Fruit fly (Drosophila melanogaster) whole organism, embryonic: ENCODE results near the gene Hr4.

ENCODE experiments used
- B-H1 ChIP-seq: fragments of 200-800 bp; sonication (Bioruptor generic); IDR thresholded peaks from 3 replicates; pipeline ENCODE4 v1.3.6; 2022; ENCODE audit warnings: missing biosample characterization, missing genetic modification characterization
- Bgb ChIP-seq: fragments of 200-800 bp; sonication (Bioruptor generic); IDR thresholded peaks from 2 replicates; pipeline ENCODE4 v1.3.6; 2022; ENCODE audit warnings: missing biosample characterization, missing genetic modification characterization; ENCODE audit not compliant: partially characterized antibody
- CG11247 ChIP-seq: fragments of 200-800 bp; sonication (Bioruptor generic); IDR thresholded peaks from 2 replicates; pipeline ENCODE4 v1.3.6; 2022; ENCODE audit warnings: missing biosample characterization, missing genetic modification characterization
- CG11456 ChIP-seq: fragments of 200-800 bp; sonication (Bioruptor generic); IDR thresholded peaks from 3 replicates; pipeline ENCODE4 v1.3.6; 2022; ENCODE audit warnings: missing biosample characterization, missing genetic modification characterization
- CG12219 ChIP-seq: fragments of 200-800 bp; sonication (Bioruptor generic); optimal IDR thresholded peaks from 3 replicates; lab custom pipeline; 2018; ENCODE audit warnings: missing biosample characterization, mild to moderate bottlenecking, missing genetic modification characterization
- CG13424 ChIP-seq: fragments of 200-800 bp; sonication (Bioruptor generic); optimal IDR thresholded peaks from 2 replicates; lab custom pipeline; 2019; ENCODE audit warnings: missing biosample characterization, mild to moderate bottlenecking, missing genetic modification characterization, moderate library complexity
- CG14014 ChIP-seq: fragments of 200-800 bp; sonication (Bioruptor generic); IDR thresholded peaks from 2 replicates; pipeline ENCODE4 v1.3.6; 2022; ENCODE audit warnings: missing biosample characterization, missing genetic modification characterization
- CG14050 ChIP-seq: fragments of 200-800 bp; sonication (Bioruptor generic); IDR thresholded peaks from 3 replicates; pipeline ENCODE4 v1.3.6; 2022; ENCODE audit warnings: missing biosample characterization, missing genetic modification characterization
- CG15514 ChIP-seq: fragments of 200-800 bp; sonication (Bioruptor generic); optimal IDR thresholded peaks from 3 replicates; lab custom pipeline; 2017; ENCODE audit warnings: missing biosample characterization, missing genetic modification characterization, mild to moderate bottlenecking, moderate library complexity, missing genetic modification reagents
- CG18476 ChIP-seq: fragments of 200-800 bp; sonication (Bioruptor generic); optimal IDR thresholded peaks from 2 replicates; lab custom pipeline; 2016; ENCODE audit warnings: missing biosample characterization, mild to moderate bottlenecking, missing genetic modification characterization
- CG18619 ChIP-seq: fragments of 200-800 bp; sonication (Bioruptor generic); optimal IDR thresholded peaks from 3 replicates; lab custom pipeline; 2017; ENCODE audit warnings: missing biosample characterization, mild to moderate bottlenecking, missing genetic modification characterization
- CG2120 ChIP-seq: fragments of 200-800 bp; sonication (Bioruptor generic); optimal IDR thresholded peaks from 3 replicates; lab custom pipeline; 2016; ENCODE audit warnings: missing biosample characterization, missing genetic modification characterization
- CG2875 ChIP-seq: fragments of 200-800 bp; sonication (Bioruptor generic); optimal IDR thresholded peaks from 2 replicates; lab custom pipeline; 2017; ENCODE audit warnings: missing biosample characterization, mild to moderate bottlenecking, missing genetic modification characterization, missing genetic modification reagents
- CG31365 ChIP-seq: fragments of 200-800 bp; sonication (Bioruptor generic); optimal IDR thresholded peaks from 2 replicates; lab custom pipeline; 2018; ENCODE audit warnings: missing biosample characterization, mild to moderate bottlenecking, missing genetic modification characterization
- CG32767 ChIP-seq: fragments of 200-800 bp; sonication (Bioruptor generic); IDR thresholded peaks from 2 replicates; pipeline ENCODE4 v1.3.6; 2022; ENCODE audit warnings: missing biosample characterization, missing genetic modification characterization
- CG34224 ChIP-seq: fragments of 200-800 bp; sonication (Bioruptor generic); IDR thresholded peaks from 3 replicates; pipeline ENCODE4 v1.3.6; 2022; ENCODE audit warnings: missing biosample characterization, missing genetic modification characterization; ENCODE audit not compliant: partially characterized antibody
- CG6791 ChIP-seq: fragments of 200-800 bp; sonication (Bioruptor generic); IDR thresholded peaks from 3 replicates; pipeline ENCODE4 v1.3.6; 2022; ENCODE audit warnings: missing biosample characterization, missing genetic modification characterization; ENCODE audit not compliant: partially characterized antibody
- CG7745 ChIP-seq: fragments of 200-800 bp; sonication (Bioruptor generic); optimal IDR thresholded peaks from 2 replicates; lab custom pipeline; 2018; ENCODE audit warnings: missing biosample characterization, mild to moderate bottlenecking, missing genetic modification characterization, moderate library complexity
- CG8388 ChIP-seq: fragments of 200-800 bp; sonication (Bioruptor generic); optimal IDR thresholded peaks from 2 replicates; lab custom pipeline; 2019; ENCODE audit warnings: missing biosample characterization, mild to moderate bottlenecking, missing genetic modification characterization, moderate library complexity
- CkIIα-i1 ChIP-seq: fragments of 200-800 bp; sonication (Bioruptor generic); IDR thresholded peaks from 2 replicates; pipeline ENCODE4 v1.3.6; 2022; ENCODE audit warnings: missing biosample characterization, missing genetic modification characterization
- CoRest ChIP-seq: fragments of 200-800 bp; sonication (Bioruptor generic); optimal IDR thresholded peaks from 3 replicates; lab custom pipeline; 2018; ENCODE audit warnings: missing biosample characterization, mild to moderate bottlenecking, missing genetic modification characterization, moderate library complexity
- Doc3 ChIP-seq: fragments of 200-800 bp; sonication (Bioruptor generic); IDR thresholded peaks from 3 replicates; pipeline ENCODE4 v1.3.6; 2022; ENCODE audit warnings: missing biosample characterization, missing genetic modification characterization; ENCODE audit not compliant: partially characterized antibody
- Dref ChIP-seq: fragments of 200-800 bp; sonication (Bioruptor generic); IDR thresholded peaks from 2 replicates; pipeline ENCODE4 v1.3.6; 2022; ENCODE audit warnings: missing biosample characterization, missing genetic modification characterization
- HmgD ChIP-seq: fragments of 200-800 bp; sonication (Bioruptor generic); optimal IDR thresholded peaks from 3 replicates; lab custom pipeline; 2016; ENCODE audit warnings: missing biosample characterization, missing genetic modification characterization
- NK7.1 ChIP-seq: fragments of 200-800 bp; sonication (Bioruptor generic); optimal IDR thresholded peaks from 3 replicates; lab custom pipeline; 2016; ENCODE audit warnings: missing biosample characterization, missing genetic modification characterization
- Sin3A ChIP-seq: fragments of >200 bp; optimal IDR thresholded peaks from 2 replicates; lab custom pipeline; 2018
- Spps ChIP-seq: fragments of 200-800 bp; sonication (Bioruptor generic); optimal IDR thresholded peaks from 2 replicates; lab custom pipeline; 2018; ENCODE audit warnings: missing biosample characterization, mild to moderate bottlenecking, missing genetic modification characterization
- Stat92E ChIP-seq, 3 experiments: fragments of >200 bp in 2 of 3; fragments of 200-800 bp in 1 of 3; sonication (Bioruptor generic) in 1 of 3; optimal IDR thresholded peaks; 2 replicates each; lab custom pipeline; 2017 to 2019; ENCODE audit warnings: missing biosample characterization in 3 of 3, missing genetic modification characterization in 3 of 3, mild to moderate bottlenecking in 1 of 3, moderate library complexity in 1 of 3
- Trl ChIP-seq, 3 experiments: fragments of >200 bp in 2 of 3; fragments of 200-800 bp in 1 of 3; sonication (Bioruptor generic) in 1 of 3; optimal IDR thresholded peaks; 2 replicates in 1 of 3; 3 replicates in 2 of 3; lab custom pipeline; 2016 to 2017; ENCODE audit warnings: missing biosample characterization in 1 of 3, missing genetic modification characterization in 1 of 3
- ato ChIP-seq: fragments of 200-800 bp; sonication (Bioruptor generic); IDR thresholded peaks from 2 replicates; pipeline ENCODE4 v1.3.6; 2022; ENCODE audit warnings: missing biosample characterization, missing genetic modification characterization; ENCODE audit not compliant: partially characterized antibody
- da ChIP-seq: fragments of 200-800 bp; sonication (Bioruptor generic); optimal IDR thresholded peaks from 2 replicates; lab custom pipeline; 2016; ENCODE audit warnings: missing biosample characterization, missing genetic modification characterization
- dm ChIP-seq: fragments of 200-800 bp; sonication (Bioruptor generic); optimal IDR thresholded peaks from 3 replicates; lab custom pipeline; 2016; ENCODE audit warnings: missing biosample characterization, missing genetic modification characterization
- dysf ChIP-seq: fragments of 200-800 bp; sonication (Bioruptor generic); IDR thresholded peaks from 3 replicates; pipeline ENCODE4 v1.3.6; 2022; ENCODE audit warnings: missing biosample characterization, missing genetic modification characterization
- ems ChIP-seq: fragments of 200-800 bp; sonication (Bioruptor generic); optimal IDR thresholded peaks from 3 replicates; lab custom pipeline; 2016; ENCODE audit warnings: missing biosample characterization, missing genetic modification characterization
- esg ChIP-seq: fragments of 200-800 bp; sonication (Bioruptor generic); conservative IDR thresholded peaks from 2 replicates; pipeline ENCODE4 v1.3.6; 2022; ENCODE audit warnings: missing biosample characterization, missing genetic modification characterization
- ftz-f1 ChIP-seq: fragments of 200-800 bp; sonication (Bioruptor generic); optimal IDR thresholded peaks from 2 replicates; lab custom pipeline; 2016; ENCODE audit warnings: missing biosample characterization, missing genetic modification characterization
- gt ChIP-seq: fragments of 200-800 bp; sonication (Bioruptor generic); IDR thresholded peaks from 2 replicates; pipeline ENCODE4 v1.3.6; 2022; ENCODE audit warnings: missing biosample characterization, missing genetic modification characterization
- hth ChIP-seq: fragments of >200 bp; optimal IDR thresholded peaks from 2 replicates; lab custom pipeline; 2017; ENCODE audit warnings: inconsistent platforms
- insv ChIP-seq, 2 experiments: fragments of 200-800 bp; sonication (Bioruptor generic); optimal IDR thresholded peaks; 3 replicates each; lab custom pipeline; 2016 to 2018; ENCODE audit warnings: missing biosample characterization in 2 of 2, missing genetic modification characterization in 2 of 2
- inv ChIP-seq: fragments of 200-800 bp; sonication (Bioruptor generic); IDR thresholded peaks from 2 replicates; pipeline ENCODE4 v1.3.6; 2022; ENCODE audit warnings: missing biosample characterization, missing genetic modification characterization; ENCODE audit not compliant: partially characterized antibody
- lilli ChIP-seq: fragments of 200-800 bp; sonication (Bioruptor generic); optimal IDR thresholded peaks from 3 replicates; lab custom pipeline; 2016; ENCODE audit warnings: missing biosample characterization, missing genetic modification characterization
- repo ChIP-seq: fragments of 200-800 bp; sonication (Bioruptor generic); optimal IDR thresholded peaks from 2 replicates; lab custom pipeline; 2016; ENCODE audit warnings: missing biosample characterization, missing genetic modification characterization
- scrt ChIP-seq: fragments of 200-800 bp; sonication (Bioruptor generic); optimal IDR thresholded peaks from 2 replicates; lab custom pipeline; 2018; ENCODE audit warnings: missing biosample characterization, mild to moderate bottlenecking, missing genetic modification characterization, moderate library complexity
- sens ChIP-seq: fragments of 200-800 bp; sonication (Bioruptor generic); peaks from one replicate; lab custom pipeline; 2016; ENCODE audit warnings: missing biosample characterization, missing genetic modification characterization
- sima ChIP-seq: fragments of 200-800 bp; sonication (Bioruptor generic); optimal IDR thresholded peaks from 2 replicates; lab custom pipeline; 2016; ENCODE audit warnings: missing biosample characterization, missing genetic modification characterization
- trem ChIP-seq: fragments of 200-800 bp; optimal IDR thresholded peaks from 3 replicates; lab custom pipeline; 2019; ENCODE audit warnings: missing biosample characterization, mild to moderate bottlenecking, missing genetic modification characterization, moderate library complexity
- tup ChIP-seq: fragments of 200-800 bp; sonication (Bioruptor generic); optimal IDR thresholded peaks from 2 replicates; lab custom pipeline; 2016; ENCODE audit warnings: missing biosample characterization, mild to moderate bottlenecking, missing genetic modification characterization, moderate library complexity
- zen2 ChIP-seq: fragments of 200-800 bp; sonication (Bioruptor generic); IDR thresholded peaks from 3 replicates; pipeline ENCODE4 v1.3.6; 2022; ENCODE audit warnings: missing biosample characterization, missing genetic modification characterization; ENCODE audit not compliant: partially characterized antibody
- zfh1 ChIP-seq: fragments of 200-800 bp; sonication (Bioruptor generic); IDR thresholded peaks from 3 replicates; pipeline ENCODE4 v1.3.6; 2022; ENCODE audit warnings: missing biosample characterization, missing genetic modification characterization

The Hr4 gene

dm6 chrX:1947178-1947872, 5.6 kb downstream of the Hr4 start (continued):
- TF ChIP-seq CG34224: no peak
- TF ChIP-seq inv (GFP tag; lab: Robert Waterston, UW): no peak
- peak; percentile 91 for TF ChIP-seq CG11247
- no peak for TF ChIP-seq Sin3A (lab: Kevin White, UChicago)
- TF ChIP-seq CG31365 (tag; lab: Kevin White, UChicago): peak; percentile 89
- no peak for TF ChIP-seq Doc3 (GFP tag; lab: Robert Waterston, UW)
- TF ChIP-seq Spps: peak; percentile 98
- peak in 1 of 3 experiments; percentile 96 for TF ChIP-seq Stat92E (GFP tag; optimal IDR thresholded peaks at IDR 0.05; lab: Kevin White, UChicago)
- peak; percentile 92 for TF ChIP-seq CG14050 (GFP tag; lab: Robert Waterston, UW)
- peak; percentile 19 for TF ChIP-seq ftz-f1 (GFP tag; lab: Kevin White, UChicago)
- peak; percentile 50 for TF ChIP-seq sima
- TF ChIP-seq gt (GFP tag; lab: Robert Waterston, UW): peak; percentile 94
- peak; percentile 93 for TF ChIP-seq repo (GFP tag; lab: Kevin White, UChicago)
- peak; percentile 88 for TF ChIP-seq scrt (GFP tag; lab: Kevin White, UChicago)
- TF ChIP-seq ato (GFP tag; lab: Robert Waterston, UW): no peak
- no peak for TF ChIP-seq hth (lab: Kevin White, UChicago)
- no peak for TF ChIP-seq Trl (optimal IDR thresholded peaks at IDR 0.05; lab: Kevin White, UChicago)
- peak; percentile 96 for TF ChIP-seq Trl (GFP tag; optimal IDR thresholded peaks at IDR 0.05; lab: Kevin White, UChicago)
- peak; percentile 93 for TF ChIP-seq CG18619 (GFP tag; lab: Kevin White, UChicago)
- peak; percentile 98 for TF ChIP-seq CG2875 (GFP tag; lab: Kevin White, UChicago)
- TF ChIP-seq zen2: no peak
- TF ChIP-seq CG18476 (GFP tag; lab: Kevin White, UChicago): peak; percentile 93
- TF ChIP-seq Dref (GFP tag; lab: Robert Waterston, UW): 0 out of 2 replicates have a peak, but pooled peaks have one; percentile 14
- TF ChIP-seq ems (GFP tag; lab: Kevin White, UChicago): peak; percentile 95
- peak; percentile 94 for TF ChIP-seq lilli
- TF ChIP-seq B-H1 (GFP tag; lab: Robert Waterston, UW): peak; percentile 92
- peak; percentile 90 for TF ChIP-seq CG11456 (GFP tag; lab: Robert Waterston, UW)
- TF ChIP-seq CG32767 (GFP tag; lab: Robert Waterston, UW): peak; percentile 94
- peak; percentile 98 for TF ChIP-seq CG8388
- peak; percentile 89 for TF ChIP-seq tup
- TF ChIP-seq esg: peak; percentile 91
- TF ChIP-seq Bgb (GFP tag; lab: Robert Waterston, UW): no peak
- TF ChIP-seq CoRest (tag; lab: Kevin White, UChicago): peak; percentile 96
- TF ChIP-seq NK7.1: peak; percentile 88
- TF ChIP-seq insv (GFP tag; optimal IDR thresholded peaks at IDR 0.05; lab: Kevin White, UChicago): peak; percentile 34 to 38
- no peak for TF ChIP-seq CG6791 (GFP tag; lab: Robert Waterston, UW)
- TF ChIP-seq sens (GFP tag; lab: Kevin White, UChicago): peak; percentile 100
- peak; percentile 72 for TF ChIP-seq HmgD (GFP tag; lab: Kevin White, UChicago)
- 0 out of 2 replicates have a peak, but pooled peaks have one; percentile 35 for TF ChIP-seq CkIIα-i1 (GFP tag; lab: Robert Waterston, UW)
- peak; percentile 89 for TF ChIP-seq CG7745 (tag; lab: Kevin White, UChicago)
- peak; percentile 98 for TF ChIP-seq CG12219
- peak; percentile 97 for TF ChIP-seq CG13424
- TF ChIP-seq CG2120 (GFP tag; lab: Kevin White, UChicago): peak; percentile 82
- TF ChIP-seq CG14014 (GFP tag; lab: Robert Waterston, UW): peak; percentile 90
- TF ChIP-seq da: peak; percentile 89
- TF ChIP-seq zfh1: peak; percentile 99
- peak; percentile 92 for TF ChIP-seq dysf (GFP tag; lab: Robert Waterston, UW)
- peak; percentile 96 for TF ChIP-seq trem (tag; lab: Kevin White, UChicago)
- peak; percentile 65 for TF ChIP-seq CG15514 (GFP tag; lab: Kevin White, UChicago)
- peak; percentile 90 for TF ChIP-seq dm (GFP tag; lab: Kevin White, UChicago)
